Worm (Caenorhabditis elegans) whole organism, L2 larva: ENCODE data around the gene srh-28.

ENCODE experiments used
- ZK546.5 ChIP-seq: sonication (generic microtip); optimal IDR thresholded peaks from 2 replicates; lab custom pipeline; 2017; ENCODE audit warnings: missing biosample characterization, missing genetic modification characterization
- aly-2 ChIP-seq: fragments of 150-350 bp; optimal IDR thresholded peaks from 2 replicates; lab custom pipeline; 2014; ENCODE audit warnings: missing biosample characterization, missing genetic modification characterization
- ceh-16 ChIP-seq: fragments of 150-350 bp; optimal IDR thresholded peaks from 2 replicates; lab custom pipeline; 2014; ENCODE audit warnings: missing biosample characterization, missing genetic modification characterization
- egl-27 ChIP-seq: sonication (generic microtip); optimal IDR thresholded peaks from 3 replicates; lab custom pipeline; 2017; ENCODE audit warnings: missing biosample characterization, missing genetic modification reagents, missing genetic modification characterization
- mab-5 ChIP-seq: fragments of 150-350 bp; optimal IDR thresholded peaks from 2 replicates; lab custom pipeline; 2014; ENCODE audit warnings: missing biosample characterization, missing genetic modification characterization
- mbf-1 ChIP-seq: sonication (generic microtip); optimal IDR thresholded peaks from 2 replicates; lab custom pipeline; 2017; ENCODE audit warnings: missing biosample characterization, missing genetic modification characterization
- nhr-25 ChIP-seq: fragments of 150-350 bp; sonication (generic microtip); optimal IDR thresholded peaks from 3 replicates; lab custom pipeline; 2014; ENCODE audit warnings: missing biosample characterization, missing genetic modification characterization
- sma-9 ChIP-seq, 2 experiments: fragments of 150-350 bp in 1 of 2; sonication (generic microtip) in 1 of 2; optimal IDR thresholded peaks; 2 replicates each; lab custom pipeline; 2014 to 2016; ENCODE audit warnings: missing genetic modification characterization in 2 of 2, mild to moderate bottlenecking in 1 of 2, missing biosample characterization in 1 of 2, missing compliant biosample characterization in 1 of 2, missing genetic modification reagents in 1 of 2, moderate library complexity in 1 of 2
- unc-62 ChIP-seq: fragments of 150-350 bp; optimal IDR thresholded peaks from 2 replicates; lab custom pipeline; 2014; ENCODE audit warnings: missing biosample characterization, missing genetic modification reagents, missing genetic modification characterization

ce11 chrV:6758017-6758416 lies 17.6 kb downstream of the srh-28 start, which contains the start of gene dbl-1:
- TF ChIP-seq ceh-16 (tag; lab: Kevin White, UChicago) (no peak), mab-5 (no peak), nhr-25 (tag; lab: Kevin White, UChicago) (no peak), ZK546.5 (tag; lab: Kevin White, UChicago) (no peak), egl-27 (tag; lab: Kevin White, UChicago) (no peak), unc-62 (no peak), sma-9 (GFP tag; optimal IDR thresholded peaks at IDR 0.05; lab: Kevin White, UChicago) (no peak), sma-9 (tag; optimal IDR thresholded peaks at IDR 0.05; lab: Kevin White, UChicago) (no peak), aly-2 (no peak), mbf-1 (tag; lab: Kevin White, UChicago) (no peak)
